Worm (Caenorhabditis elegans): Measurements from ENCODE around the gene T16G1.6.

DNA sequence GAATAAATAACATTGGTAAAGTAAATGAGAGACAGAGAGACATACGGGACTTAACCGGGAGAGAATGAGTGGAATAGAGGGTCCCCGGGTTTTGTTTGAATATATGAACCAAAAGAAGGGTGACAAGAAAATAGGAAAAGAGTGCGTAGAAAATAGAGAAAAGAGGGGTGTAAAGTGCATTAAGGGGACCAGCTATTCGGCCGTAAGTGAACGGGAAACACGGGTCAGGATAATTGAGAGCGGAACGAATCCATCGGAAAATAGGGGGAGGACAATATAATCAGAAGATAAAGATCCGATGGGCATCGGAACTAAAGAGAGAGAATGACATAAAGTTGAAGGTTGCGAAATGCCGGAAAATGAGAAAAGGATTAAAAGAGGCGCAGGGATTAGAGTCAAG lies 39.6 kb downstream of the T16G1.6 start:
- TF ChIP-seq ref-1 (GFP tag; conservative IDR thresholded peaks at IDR 0.05): no peak
- no peak for TF ChIP-seq flt-1 (GFP tag; IDR thresholded peaks at IDR 0.05)
- no peak for TF ChIP-seq ztf-23 (GFP tag; IDR thresholded peaks at IDR 0.05)
- TF ChIP-seq ztf-29 (GFP tag; IDR thresholded peaks at IDR 0.05): no peak
- TF ChIP-seq cog-1 (tag; optimal IDR thresholded peaks at IDR 0.05): no peak
- TF ChIP-seq tab-1 (GFP tag; IDR thresholded peaks at IDR 0.05): no peak
- no peak for TF ChIP-seq klf-2 (GFP tag; conservative IDR thresholded peaks at IDR 0.05)

Measured in whole organism, midembryonic.